Fruit fly (Drosophila melanogaster): ENCODE data around the gene Col4a1.

DNA sequence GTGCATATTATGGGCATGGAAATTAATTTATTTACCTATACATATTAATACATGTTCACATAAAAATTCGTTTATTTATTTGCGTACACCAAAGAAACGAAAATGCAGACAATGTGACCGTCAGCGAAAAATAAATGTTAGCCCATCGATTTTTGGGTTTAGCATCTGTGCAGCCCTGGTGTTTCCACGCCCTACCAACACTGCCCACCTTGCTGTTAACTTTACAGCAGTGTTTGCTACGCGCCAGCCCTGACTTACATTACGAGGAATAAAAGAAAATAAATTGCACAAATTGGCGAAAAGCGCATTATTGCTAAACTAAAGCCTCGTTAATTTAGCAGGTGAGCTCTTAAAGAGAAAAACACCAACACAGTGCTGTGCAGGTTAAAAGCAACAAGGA lies 13.6 kb downstream of the Col4a1 start, which contains the start of the genes CG33995, CG44000 and CG44001:
- TF ChIP-seq CG8478 (optimal IDR thresholded peaks at IDR 0.05) (no peak), CTCF (optimal IDR thresholded peaks at IDR 0.05) (peak in 1 of 2 experiments; percentile 23)

Data from S2 (cell line).